Fruit fly (Drosophila melanogaster) whole organism: ENCODE measurements around the gene CG15130.

ENCODE experiments used
- Dll ChIP-seq: fragments of >200 bp; optimal IDR thresholded peaks from 2 replicates; lab custom pipeline; 2017
- pan ChIP-seq: fragments of >200 bp; optimal IDR thresholded peaks from 2 replicates; lab custom pipeline; 2017
- psq ChIP-seq: fragments of >200 bp; optimal IDR thresholded peaks from 2 replicates; lab custom pipeline; 2017
- usp ChIP-seq: fragments of >200 bp; optimal IDR thresholded peaks from 2 replicates; lab custom pipeline; 2017; ENCODE audit warnings: missing biosample characterization, missing genetic modification characterization, mixed read lengths

DNA sequence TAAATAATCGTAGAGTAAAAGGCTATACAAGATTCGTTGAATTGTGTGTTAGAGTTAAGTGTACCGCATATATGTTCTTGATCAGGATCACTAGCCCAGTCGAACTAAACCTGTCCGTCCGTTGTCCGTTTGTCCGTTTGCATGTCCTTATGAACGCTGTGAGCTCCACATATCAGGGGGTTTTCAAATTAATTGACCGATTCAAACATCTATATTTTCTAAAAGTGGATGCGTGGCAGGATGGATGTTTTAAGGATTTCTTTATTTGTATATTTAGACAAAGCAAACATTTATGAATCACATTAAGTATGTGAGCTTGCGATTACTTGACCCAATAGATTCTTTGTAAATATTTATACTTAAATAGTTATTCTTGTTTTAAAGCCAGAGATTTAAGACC, 10.7 kb upstream of the CG15130 start:
- TF ChIP-seq Dll (lab: Kevin White, UChicago), result no peak
- TF ChIP-seq psq, result no peak
- no peak for TF ChIP-seq pan (lab: Kevin White, UChicago)
- no peak for TF ChIP-seq usp
